Fruit fly (Drosophila melanogaster): ENCODE data around the gene eIF4H2.

The eIF4H2 gene

DNA sequence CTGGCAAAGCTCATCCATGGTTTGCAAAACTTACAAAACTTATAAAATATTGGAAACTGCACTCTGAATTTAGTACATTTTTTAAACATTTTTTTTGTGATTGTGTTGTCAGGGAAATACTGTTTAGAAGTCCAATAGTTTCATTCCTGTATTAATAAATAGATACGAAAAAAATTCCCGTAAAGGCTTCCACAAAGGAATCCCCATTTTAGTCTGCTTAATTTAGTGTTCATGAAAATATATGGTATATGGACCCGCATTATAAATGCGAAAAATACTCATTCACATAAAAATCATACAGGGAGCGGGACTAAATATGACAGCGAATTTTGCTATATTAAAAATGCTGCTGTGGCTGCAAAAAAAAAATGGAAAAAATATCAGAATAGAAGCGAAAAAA lies 19.9 kb upstream of the eIF4H2 start, which contains the start of gene CG31010:
CG31010 (minus strand) TSS at position 101 of the 400 bp plus-strand sequence.
- TF ChIP-seq CG8301 (tag; optimal IDR thresholded peaks at IDR 0.05) (no peak), EcR (GFP tag; optimal IDR thresholded peaks at IDR 0.05) (no peak), rn (GFP tag; IDR thresholded peaks at IDR 0.05) (no peak), CG13204 (GFP tag; optimal IDR thresholded peaks at IDR 0.05) (no peak), Pif1B (GFP tag; optimal IDR thresholded peaks at IDR 0.05) (no peak), CG14655 (GFP tag; optimal IDR thresholded peaks at IDR 0.05) (no peak), CG17806 (tag; optimal IDR thresholded peaks at IDR 0.05) (no peak), CG12605 (GFP tag; IDR thresholded peaks at IDR 0.05) (no peak)

DNA sequence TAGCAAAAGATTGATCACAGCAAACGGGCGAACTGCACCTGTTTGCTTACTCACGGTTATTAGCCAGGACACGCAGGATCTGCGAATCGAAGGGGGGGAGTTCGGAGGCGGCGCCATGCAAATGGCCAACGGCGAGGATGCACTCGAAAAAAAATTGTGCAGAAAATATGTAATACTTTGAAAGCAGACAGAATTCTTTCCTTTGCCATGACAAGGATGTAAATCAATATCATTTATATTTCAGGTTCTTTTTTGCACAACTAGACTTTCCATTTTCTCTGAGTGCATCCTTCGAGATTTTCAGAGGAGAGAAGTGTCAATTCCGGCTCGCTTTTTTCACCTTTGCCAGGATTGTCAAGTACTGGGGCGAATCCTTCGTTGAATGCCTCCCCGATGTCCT lies 16.6 kb upstream of the eIF4H2 start:
- TF ChIP-seq Ets98B (GFP tag; IDR thresholded peaks at IDR 0.05) (no peak), CG14655 (GFP tag; optimal IDR thresholded peaks at IDR 0.05) (no peak), CG13204 (GFP tag; optimal IDR thresholded peaks at IDR 0.05) (no peak), CG8159 (tag; optimal IDR thresholded peaks at IDR 0.05) (no peak), Pif1B (GFP tag; optimal IDR thresholded peaks at IDR 0.05) (no peak), CG15710 (tag; optimal IDR thresholded peaks at IDR 0.05) (no peak), CG8301 (tag; optimal IDR thresholded peaks at IDR 0.05) (no peak), D1 (tag; optimal IDR thresholded peaks at IDR 0.05) (no peak), Snoo (tag; optimal IDR thresholded peaks at IDR 0.05) (no peak), CG12605 (GFP tag; IDR thresholded peaks at IDR 0.05) (no peak), fd96Ca (GFP tag; IDR thresholded peaks at IDR 0.05) (no peak), rn (GFP tag; IDR thresholded peaks at IDR 0.05) (no peak), CG32121 (GFP tag; IDR thresholded peaks at IDR 0.05) (no peak), CG10348 (GFP tag; IDR thresholded peaks at IDR 0.05) (no peak), CG4496 (GFP tag; IDR thresholded peaks at IDR 0.05) (no peak), EcR (GFP tag; optimal IDR thresholded peaks at IDR 0.05) (no peak)

DNA sequence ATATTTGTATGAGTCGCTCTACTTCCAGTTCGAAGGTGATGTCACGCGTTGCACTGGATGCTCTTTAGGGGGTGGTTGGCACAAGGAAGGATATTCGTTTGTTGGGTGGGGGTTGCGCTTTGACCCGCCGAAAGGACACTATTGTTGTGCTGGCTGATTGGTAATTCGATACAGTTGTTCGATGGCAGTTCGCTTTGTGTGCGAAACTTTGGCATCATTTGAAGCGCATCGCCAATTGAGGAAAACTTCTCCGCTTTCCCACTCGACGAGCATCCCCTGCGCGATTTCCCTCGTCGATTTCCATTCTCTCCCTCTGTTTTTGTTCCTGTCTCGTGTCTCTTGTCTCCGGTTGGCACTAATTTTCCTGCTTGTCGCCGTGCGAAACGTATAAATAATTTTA lies 15.4 kb upstream of the eIF4H2 start:
- TF ChIP-seq CG8159 (tag; optimal IDR thresholded peaks at IDR 0.05): no peak
- no peak for TF ChIP-seq D1 (tag; optimal IDR thresholded peaks at IDR 0.05)
- no peak for TF ChIP-seq Ets98B (GFP tag; IDR thresholded peaks at IDR 0.05)
- TF ChIP-seq CG32121 (GFP tag; IDR thresholded peaks at IDR 0.05): no peak
- TF ChIP-seq CG12605 (GFP tag; IDR thresholded peaks at IDR 0.05): no peak
- TF ChIP-seq Pif1B (GFP tag; optimal IDR thresholded peaks at IDR 0.05): no peak
- no peak for TF ChIP-seq CG34367 (tag; optimal IDR thresholded peaks at IDR 0.05)
- TF ChIP-seq CG17806 (tag; optimal IDR thresholded peaks at IDR 0.05): no peak
- TF ChIP-seq CG4496 (GFP tag; IDR thresholded peaks at IDR 0.05): no peak
- no peak for TF ChIP-seq CG10348 (GFP tag; IDR thresholded peaks at IDR 0.05)
- no peak for TF ChIP-seq CG9948 (tag; optimal IDR thresholded peaks at IDR 0.05)
- TF ChIP-seq CG14655 (GFP tag; optimal IDR thresholded peaks at IDR 0.05): no peak
- TF ChIP-seq fd96Ca (GFP tag; IDR thresholded peaks at IDR 0.05): no peak
- TF ChIP-seq rn (GFP tag; IDR thresholded peaks at IDR 0.05): no peak
- TF ChIP-seq EcR (GFP tag; optimal IDR thresholded peaks at IDR 0.05): no peak
- TF ChIP-seq CG8301 (tag; optimal IDR thresholded peaks at IDR 0.05): no peak
- TF ChIP-seq Snoo (tag; optimal IDR thresholded peaks at IDR 0.05): no peak
- TF ChIP-seq gl (tag; optimal IDR thresholded peaks at IDR 0.05): no peak
- no peak for TF ChIP-seq CG13204 (GFP tag; optimal IDR thresholded peaks at IDR 0.05)

DNA sequence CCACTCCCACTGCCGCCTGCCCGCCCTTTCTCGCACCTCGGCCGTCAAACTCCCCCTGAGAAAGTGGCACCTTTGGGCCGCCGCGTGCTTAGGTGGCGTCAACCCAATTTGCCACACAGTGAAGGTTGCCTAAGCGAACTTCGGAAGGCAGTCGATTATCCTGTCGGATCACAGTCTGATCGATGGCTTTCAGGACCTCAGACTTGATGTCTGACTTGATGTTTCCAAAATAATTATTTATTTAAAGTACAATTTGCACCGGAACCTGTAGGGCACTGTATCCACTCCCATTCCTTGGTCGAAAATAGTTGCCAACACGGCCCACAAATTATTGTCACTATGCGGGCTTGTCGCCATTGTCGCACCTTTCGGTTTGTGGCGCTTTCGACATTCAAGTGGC lies 11.5 kb upstream of the eIF4H2 start:
- no peak for TF ChIP-seq Snoo (tag; optimal IDR thresholded peaks at IDR 0.05)
- peak; percentile 53 for TF ChIP-seq CG10348 (GFP tag; IDR thresholded peaks at IDR 0.05)
- TF ChIP-seq CG12605 (GFP tag; IDR thresholded peaks at IDR 0.05): no peak
- no peak for TF ChIP-seq CG13204 (GFP tag; optimal IDR thresholded peaks at IDR 0.05)
- no peak for TF ChIP-seq CG8159 (tag; optimal IDR thresholded peaks at IDR 0.05)
- peak; percentile 44; the same call in 1 of the 3 replicates for TF ChIP-seq CG4496 (GFP tag; IDR thresholded peaks at IDR 0.05)
- TF ChIP-seq fd96Ca (GFP tag; IDR thresholded peaks at IDR 0.05): peak; percentile 62; the same call in 2 of the 3 replicates
- TF ChIP-seq Ets98B (GFP tag; IDR thresholded peaks at IDR 0.05): peak; percentile 54; the same call in 1 of the 2 replicates
- TF ChIP-seq CG15710 (tag; optimal IDR thresholded peaks at IDR 0.05): no peak
- TF ChIP-seq D1 (tag; optimal IDR thresholded peaks at IDR 0.05): no peak
- 0 out of 2 replicates have a peak, but pooled peaks have one; percentile 8 for TF ChIP-seq rn (GFP tag; IDR thresholded peaks at IDR 0.05)
- peak; percentile 55; the same call in 1 of the 2 replicates for TF ChIP-seq CG32121 (GFP tag; IDR thresholded peaks at IDR 0.05)
- no peak for TF ChIP-seq CG17806 (tag; optimal IDR thresholded peaks at IDR 0.05)
- no peak for TF ChIP-seq Pif1A (GFP tag; optimal IDR thresholded peaks at IDR 0.05)
- no peak for TF ChIP-seq CG14655 (GFP tag; optimal IDR thresholded peaks at IDR 0.05)
- no peak for TF ChIP-seq gl (tag; optimal IDR thresholded peaks at IDR 0.05)
- no peak for TF ChIP-seq CG34367 (tag; optimal IDR thresholded peaks at IDR 0.05)
- no peak for TF ChIP-seq CG9948 (tag; optimal IDR thresholded peaks at IDR 0.05)
- TF ChIP-seq EcR (GFP tag; optimal IDR thresholded peaks at IDR 0.05): no peak
- TF ChIP-seq CG8301 (tag; optimal IDR thresholded peaks at IDR 0.05): no peak
- TF ChIP-seq Pif1B (GFP tag; optimal IDR thresholded peaks at IDR 0.05): no peak

DNA sequence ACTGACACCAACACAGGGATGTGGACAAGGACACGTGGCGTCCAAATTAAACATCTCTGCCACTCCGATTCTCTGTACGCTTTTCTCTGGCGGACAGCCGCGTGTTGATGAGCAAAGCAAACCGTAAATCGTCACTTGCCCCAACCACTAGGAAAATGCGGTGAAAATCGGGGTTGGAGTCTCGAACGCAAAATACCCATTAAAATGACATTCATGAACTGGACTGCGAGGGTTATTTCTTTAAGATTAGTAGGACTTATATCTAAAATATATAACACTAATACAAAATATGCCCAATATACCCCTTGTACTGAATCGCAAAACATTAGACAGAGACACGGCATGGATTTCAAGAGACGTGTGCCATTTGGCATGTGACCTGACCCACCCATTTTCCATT lies 7.4 kb upstream of the eIF4H2 start:
- TF ChIP-seq CG10348 (GFP tag; IDR thresholded peaks at IDR 0.05): no peak
- no peak for TF ChIP-seq CG8301 (tag; optimal IDR thresholded peaks at IDR 0.05)
- TF ChIP-seq D1 (tag; optimal IDR thresholded peaks at IDR 0.05): no peak
- TF ChIP-seq gl (tag; optimal IDR thresholded peaks at IDR 0.05): no peak
- no peak for TF ChIP-seq CG32121 (GFP tag; IDR thresholded peaks at IDR 0.05)

DNA sequence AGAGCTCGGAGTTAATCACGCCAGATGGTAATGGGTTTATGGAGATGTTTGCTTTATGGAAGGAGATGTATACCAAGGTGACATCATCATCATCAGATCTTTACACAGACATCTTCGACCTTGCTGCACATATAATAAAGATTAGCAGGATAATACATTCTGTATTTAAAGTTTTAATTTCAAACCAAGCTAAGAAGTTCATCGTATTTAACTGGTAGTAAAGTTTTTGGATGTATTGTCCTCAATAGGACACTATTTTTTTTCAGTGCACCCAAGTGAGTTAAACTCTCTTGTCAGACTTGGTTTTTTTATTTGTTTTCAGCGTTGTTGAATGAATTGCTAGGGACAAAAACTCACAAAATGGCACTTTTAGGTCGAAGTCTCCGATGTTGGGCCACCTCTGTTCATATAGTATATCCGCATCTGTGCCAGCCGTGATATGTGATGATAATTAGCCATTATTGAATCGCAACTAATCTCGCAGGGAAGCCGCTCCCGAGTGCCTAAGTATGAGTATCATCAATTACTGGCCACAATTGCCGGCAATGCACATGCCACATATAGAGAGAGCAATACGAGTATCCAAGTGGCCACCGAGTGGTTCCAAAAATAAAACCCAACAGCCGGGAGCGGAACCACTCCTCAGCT lies 4.5 kb upstream of the eIF4H2 start:
- TF ChIP-seq CG15710 (tag; optimal IDR thresholded peaks at IDR 0.05) (peak; percentile 49), Ets98B (GFP tag; IDR thresholded peaks at IDR 0.05) (no peak), CG8159 (tag; optimal IDR thresholded peaks at IDR 0.05) (peak; percentile 25), CG34367 (tag; optimal IDR thresholded peaks at IDR 0.05) (peak; percentile 10)
